Worm (Caenorhabditis elegans) whole organism, L1 larva: Measurements from ENCODE around the gene Y110A2AL.2.

Source experiments
- aly-2 ChIP-seq: fragments of 150-350 bp; optimal IDR thresholded peaks from 2 replicates; lab custom pipeline; 2014; ENCODE audit warnings: missing biosample characterization, missing genetic modification characterization
- ama-1 ChIP-seq: fragments of 150-350 bp; optimal IDR thresholded peaks from 2 replicates; lab custom pipeline; 2014
- ceh-63 ChIP-seq: fragments of 200-800 bp; sonication (Bioruptor generic); optimal IDR thresholded peaks from 2 replicates; lab custom pipeline; 2018; ENCODE audit warnings: mild to moderate bottlenecking, missing genetic modification characterization, missing compliant biosample characterization
- efl-1 ChIP-seq, 4 experiments: fragments of 150-350 bp; optimal IDR thresholded peaks in 3 of 4; peaks in 1 of 4; 1 replicate in 1 of 4; 2 replicates in 3 of 4; lab custom pipeline; 2014; ENCODE audit warnings: missing biosample characterization in 2 of 4, missing genetic modification characterization in 2 of 4, missing genetic modification reagents in 2 of 4
- jun-1 ChIP-seq: fragments of 150-350 bp; optimal IDR thresholded peaks from 2 replicates; lab custom pipeline; 2014; ENCODE audit warnings: missing biosample characterization, missing genetic modification reagents, missing genetic modification characterization
- lsy-2 ChIP-seq, 2 experiments: fragments of 150-350 bp; optimal IDR thresholded peaks; 2 replicates each; lab custom pipeline; 2014; ENCODE audit warnings: missing biosample characterization in 2 of 2, missing genetic modification characterization in 2 of 2
- mep-1 ChIP-seq: fragments of 150-350 bp; optimal IDR thresholded peaks from 2 replicates; lab custom pipeline; 2014; ENCODE audit warnings: missing biosample characterization, missing genetic modification characterization
- nhr-28 ChIP-seq: fragments of 150-350 bp; optimal IDR thresholded peaks from 2 replicates; lab custom pipeline; 2014; ENCODE audit warnings: missing biosample characterization, missing genetic modification characterization
- nhr-90 ChIP-seq: sonication (generic microtip); optimal IDR thresholded peaks from 2 replicates; lab custom pipeline; 2016; ENCODE audit warnings: mild to moderate bottlenecking, missing genetic modification characterization, missing compliant biosample characterization; ENCODE audit not compliant: poor library complexity
- snpc-4 ChIP-seq: fragments of 150-350 bp; optimal IDR thresholded peaks from 2 replicates; lab custom pipeline; 2014; ENCODE audit warnings: missing biosample characterization, missing genetic modification characterization
- ztf-4 ChIP-seq: fragments of 150-350 bp; optimal IDR thresholded peaks from 2 replicates; lab custom pipeline; 2014; ENCODE audit warnings: missing biosample characterization, missing genetic modification characterization

- TF ChIP-seq mep-1 (tag; lab: Kevin White, UChicago) = no peak
- TF ChIP-seq aly-2 (tag; lab: Kevin White, UChicago) = no peak
- no peak for TF ChIP-seq snpc-4 (tag; lab: Kevin White, UChicago)
- TF ChIP-seq ceh-63 (GFP tag; lab: Kevin White, UChicago) = no peak
- no peak for TF ChIP-seq ztf-4 (tag; lab: Kevin White, UChicago)
- TF ChIP-seq nhr-90 (tag; lab: Kevin White, UChicago) = no peak
- no peak for TF ChIP-seq ama-1 (lab: Kevin White, UChicago)
- no peak for TF ChIP-seq jun-1 (tag; lab: Kevin White, UChicago)
- no peak for TF ChIP-seq lsy-2 (tag; optimal IDR thresholded peaks at IDR 0.05; lab: Kevin White, UChicago)
- no peak for TF ChIP-seq efl-1 (optimal IDR thresholded peaks at IDR 0.05; lab: Kevin White, UChicago)
- no peak for TF ChIP-seq efl-1 (GFP tag; optimal IDR thresholded peaks at IDR 0.05 in 1 of 2; lab: Kevin White, UChicago)
- no peak for TF ChIP-seq nhr-28
These were observed 7.0 kb downstream of the Y110A2AL.2 start, which contains the start of gene Y110A2AL.1 for ce11 chrII:2874801-2875200.
